Worm (Caenorhabditis elegans) whole organism, L2 larva: Measurements from ENCODE around the gene lig-4.

Experiments
- ZK546.5 ChIP-seq: sonication (generic microtip); optimal IDR thresholded peaks from 2 replicates; lab custom pipeline; 2017; ENCODE audit warnings: missing biosample characterization, missing genetic modification characterization
- ama-1 ChIP-seq: fragments of 150-350 bp; optimal IDR thresholded peaks from 2 replicates; lab custom pipeline; 2018; ENCODE audit warnings: inconsistent platforms
- ceh-82 ChIP-seq: fragments of 150-350 bp; optimal IDR thresholded peaks from 2 replicates; lab custom pipeline; 2014; ENCODE audit warnings: missing biosample characterization, missing genetic modification characterization
- egl-27 ChIP-seq: sonication (generic microtip); optimal IDR thresholded peaks from 3 replicates; lab custom pipeline; 2017; ENCODE audit warnings: missing biosample characterization, missing genetic modification reagents, missing genetic modification characterization
- elt-1 ChIP-seq: fragments of 150-350 bp; optimal IDR thresholded peaks from 2 replicates; lab custom pipeline; 2014; ENCODE audit warnings: missing biosample characterization, missing genetic modification characterization
- lsy-2 ChIP-seq, 2 experiments: fragments of 150-350 bp in 1 of 2; sonication (generic microtip) in 1 of 2; optimal IDR thresholded peaks; 2 replicates each; lab custom pipeline; 2014 to 2017; ENCODE audit warnings: missing biosample characterization in 2 of 2, missing genetic modification characterization in 2 of 2
- nhr-10 ChIP-seq: sonication (generic microtip); optimal IDR thresholded peaks from 2 replicates; lab custom pipeline; 2017; ENCODE audit warnings: missing biosample characterization, missing genetic modification characterization
- nhr-11 ChIP-seq: fragments of 150-350 bp; optimal IDR thresholded peaks from 2 replicates; lab custom pipeline; 2014; ENCODE audit warnings: missing biosample characterization, missing genetic modification characterization
- nhr-12 ChIP-seq: fragments of 150-350 bp; optimal IDR thresholded peaks from 2 replicates; lab custom pipeline; 2014; ENCODE audit warnings: missing biosample characterization, missing genetic modification characterization
- zag-1 ChIP-seq: fragments of 150-350 bp; optimal IDR thresholded peaks from 2 replicates; lab custom pipeline; 2014; ENCODE audit warnings: missing biosample characterization, missing genetic modification characterization

DNA sequence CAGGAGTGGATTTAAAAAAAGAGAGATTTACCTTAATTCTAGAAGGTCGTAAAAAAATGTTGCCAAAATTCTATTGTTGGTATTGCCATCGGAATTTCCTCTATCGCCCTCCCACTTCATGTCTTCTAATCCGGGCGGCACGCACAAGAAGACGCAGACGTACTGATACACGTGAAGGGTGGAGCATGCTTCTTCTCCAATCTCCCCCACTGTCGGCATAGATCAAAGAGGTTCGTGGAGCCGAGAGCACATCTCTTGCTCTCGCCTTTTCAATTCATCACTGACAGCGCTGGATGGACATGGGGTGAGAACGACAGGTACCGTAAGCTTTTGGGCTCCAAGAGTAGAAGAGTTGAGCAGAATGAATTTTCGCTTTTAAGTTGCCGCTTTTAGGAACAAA is 15.3 kb downstream of the lig-4 start, which contains the start of gene lin-39:
- peak in 1 of 2 experiments; percentile 38 for TF ChIP-seq lsy-2 (tag; optimal IDR thresholded peaks at IDR 0.05; lab: Kevin White, UChicago)
- TF ChIP-seq egl-27 (tag; lab: Kevin White, UChicago): no peak
- no peak for TF ChIP-seq ZK546.5 (tag; lab: Kevin White, UChicago)
- TF ChIP-seq nhr-12 (tag; lab: Kevin White, UChicago): no peak
- no peak for TF ChIP-seq nhr-11 (tag; lab: Kevin White, UChicago)
- TF ChIP-seq ceh-82: no peak
- TF ChIP-seq elt-1 (tag; lab: Kevin White, UChicago): no peak
- no peak for TF ChIP-seq nhr-10 (tag; lab: Kevin White, UChicago)
- no peak for TF ChIP-seq zag-1
- TF ChIP-seq ama-1: no peak
